Worm (Caenorhabditis elegans) whole organism, L1 larva: ENCODE data around the gene B0507.7.
A peak's percentile ranks its signal among the peaks of the same experiment; 100 is the strongest.

Source experiments
- C04F5.9 ChIP-seq: sonication (generic microtip); optimal IDR thresholded peaks from 2 replicates; lab custom pipeline; 2016; ENCODE audit warnings: missing genetic modification characterization, missing compliant biosample characterization
- C16A3.4 ChIP-seq: fragments of 150-350 bp; optimal IDR thresholded peaks from 2 replicates; lab custom pipeline; 2014; ENCODE audit warnings: missing biosample characterization, missing genetic modification characterization
- Y116A8C.19 ChIP-seq: sonication (generic microtip); optimal IDR thresholded peaks from 2 replicates; lab custom pipeline; 2016; ENCODE audit warnings: missing compliant biosample characterization, missing genetic modification characterization, borderline replicate concordance
- aly-2 ChIP-seq: fragments of 150-350 bp; optimal IDR thresholded peaks from 2 replicates; lab custom pipeline; 2014; ENCODE audit warnings: missing biosample characterization, missing genetic modification characterization
- ama-1 ChIP-seq: fragments of 150-350 bp; optimal IDR thresholded peaks from 2 replicates; lab custom pipeline; 2014
- ceh-8 ChIP-seq: fragments of 200-800 bp; sonication (Bioruptor generic); optimal IDR thresholded peaks from 2 replicates; lab custom pipeline; 2018; ENCODE audit warnings: mild to moderate bottlenecking, missing genetic modification characterization, moderate library complexity, missing compliant biosample characterization
- ceh-82 ChIP-seq, 3 experiments: fragments of 150-350 bp in 1 of 3; sonication (generic microtip) in 2 of 3; optimal IDR thresholded peaks; 2 replicates each; lab custom pipeline; 2014 to 2017; ENCODE audit warnings: missing biosample characterization in 3 of 3, missing genetic modification characterization in 3 of 3
- dpl-1 ChIP-seq, 3 experiments: fragments of 150-350 bp in 2 of 3; sonication (generic microtip) in 1 of 3; optimal IDR thresholded peaks; 2 replicates each; lab custom pipeline; 2014 to 2017; ENCODE audit warnings: missing biosample characterization in 3 of 3, missing genetic modification characterization in 3 of 3, missing genetic modification reagents in 3 of 3
- dsc-1 ChIP-seq: sonication (generic microtip); optimal IDR thresholded peaks from 2 replicates; lab custom pipeline; 2016; ENCODE audit warnings: mild to moderate bottlenecking, missing genetic modification characterization, missing compliant biosample characterization
- efl-1 ChIP-seq, 4 experiments: fragments of 150-350 bp; optimal IDR thresholded peaks in 3 of 4; peaks in 1 of 4; 1 replicate in 1 of 4; 2 replicates in 3 of 4; lab custom pipeline; 2014; ENCODE audit warnings: missing biosample characterization in 2 of 4, missing genetic modification characterization in 2 of 4, missing genetic modification reagents in 2 of 4
- efl-3 ChIP-seq: fragments of 200-800 bp; sonication (Bioruptor generic); optimal IDR thresholded peaks from 2 replicates; lab custom pipeline; 2018; ENCODE audit warnings: mild to moderate bottlenecking, missing genetic modification characterization, missing compliant biosample characterization
- elt-2 ChIP-seq: sonication (generic microtip); optimal IDR thresholded peaks from 2 replicates; lab custom pipeline; 2016; ENCODE audit warnings: missing genetic modification characterization, mild to moderate bottlenecking, inconsistent platforms, missing compliant biosample characterization, missing genetic modification reagents
- elt-3 ChIP-seq, 6 experiments: fragments of 150-350 bp in 1 of 6; sonication (generic microtip); optimal IDR thresholded peaks; 2 replicates each; lab custom pipeline; 2017 to 2018; ENCODE audit warnings: missing biosample characterization in 6 of 6, missing genetic modification characterization in 6 of 6, inconsistent platforms in 1 of 6
- grh-1 ChIP-seq: fragments of 200-800 bp; sonication (Bioruptor generic); IDR thresholded peaks from 2 replicates; pipeline ENCODE4 v1.3.6; 2022; ENCODE audit warnings: missing genetic modification reagents, missing genetic modification characterization, missing compliant biosample characterization
- irx-1 ChIP-seq: sonication (generic microtip); optimal IDR thresholded peaks from 2 replicates; lab custom pipeline; 2016; ENCODE audit warnings: missing genetic modification characterization, missing compliant biosample characterization
- lin-14 ChIP-seq: fragments of 200-800 bp; sonication (Bioruptor generic); optimal IDR thresholded peaks from 2 replicates; lab custom pipeline; 2018; ENCODE audit warnings: mild to moderate bottlenecking, missing genetic modification characterization, moderate library complexity, missing compliant biosample characterization
- lin-15B ChIP-seq: fragments of 150-350 bp; sonication (generic microtip); optimal IDR thresholded peaks from 3 replicates; lab custom pipeline; 2014; ENCODE audit warnings: missing biosample characterization, missing genetic modification characterization
- lin-39 ChIP-seq: fragments of 150-350 bp; optimal IDR thresholded peaks from 2 replicates; lab custom pipeline; 2014; ENCODE audit warnings: missing biosample characterization, missing genetic modification reagents, missing genetic modification characterization
- lir-3 ChIP-seq: sonication (generic microtip); optimal IDR thresholded peaks from 2 replicates; lab custom pipeline; 2016; ENCODE audit warnings: mild to moderate bottlenecking, missing genetic modification characterization, moderate library complexity, missing compliant biosample characterization; ENCODE audit not compliant: poor library complexity
- lsy-2 ChIP-seq, 2 experiments: fragments of 150-350 bp; optimal IDR thresholded peaks; 2 replicates each; lab custom pipeline; 2014; ENCODE audit warnings: missing biosample characterization in 2 of 2, missing genetic modification characterization in 2 of 2
- mab-9 ChIP-seq: fragments of 200-800 bp; sonication (Bioruptor generic); IDR thresholded peaks from 2 replicates; pipeline ENCODE4 v1.3.6; 2022; ENCODE audit warnings: missing genetic modification reagents, missing genetic modification characterization, missing compliant biosample characterization
- mef-2 ChIP-seq: fragments of 150-350 bp; optimal IDR thresholded peaks from 2 replicates; lab custom pipeline; 2014; ENCODE audit warnings: missing biosample characterization, missing genetic modification characterization
- mep-1 ChIP-seq: fragments of 150-350 bp; optimal IDR thresholded peaks from 2 replicates; lab custom pipeline; 2014; ENCODE audit warnings: missing biosample characterization, missing genetic modification characterization
- nhr-11 ChIP-seq: fragments of 150-350 bp; optimal IDR thresholded peaks from 2 replicates; lab custom pipeline; 2014; ENCODE audit warnings: missing biosample characterization, missing genetic modification characterization
- nhr-20 ChIP-seq: sonication (generic microtip); optimal IDR thresholded peaks from 2 replicates; lab custom pipeline; 2016; ENCODE audit warnings: mild to moderate bottlenecking, missing genetic modification characterization, missing compliant biosample characterization
- nhr-237 ChIP-seq: fragments of 150-350 bp; optimal IDR thresholded peaks from 2 replicates; lab custom pipeline; 2014; ENCODE audit warnings: missing biosample characterization, missing genetic modification characterization
- nhr-77 ChIP-seq: fragments of 150-350 bp; optimal IDR thresholded peaks from 2 replicates; lab custom pipeline; 2014; ENCODE audit warnings: missing biosample characterization, missing genetic modification characterization
- pqm-1 ChIP-seq: sonication (generic microtip); optimal IDR thresholded peaks from 3 replicates; lab custom pipeline; 2017; ENCODE audit warnings: missing biosample characterization, missing genetic modification characterization
- skn-1 ChIP-seq: fragments of 150-350 bp; optimal IDR thresholded peaks from 2 replicates; lab custom pipeline; 2014; ENCODE audit warnings: missing biosample characterization, missing genetic modification characterization
- snpc-4 ChIP-seq: fragments of 150-350 bp; optimal IDR thresholded peaks from 2 replicates; lab custom pipeline; 2014; ENCODE audit warnings: missing biosample characterization, missing genetic modification characterization
- swsn-7 ChIP-seq: sonication (generic microtip); optimal IDR thresholded peaks from 2 replicates; lab custom pipeline; 2016; ENCODE audit warnings: missing genetic modification characterization, missing compliant biosample characterization
- unc-62 ChIP-seq: fragments of 150-350 bp; optimal IDR thresholded peaks from 2 replicates; lab custom pipeline; 2014; ENCODE audit warnings: missing biosample characterization, missing genetic modification reagents, missing genetic modification characterization
- vab-15 ChIP-seq: sonication (generic microtip); optimal IDR thresholded peaks from 2 replicates; lab custom pipeline; 2017; ENCODE audit warnings: missing genotype, mild to moderate bottlenecking, missing genetic modification characterization, missing compliant biosample characterization
- ztf-11 ChIP-seq, 2 experiments: sonication (generic microtip); optimal IDR thresholded peaks; 2 replicates each; lab custom pipeline; 2016 to 2017; ENCODE audit warnings: missing genetic modification characterization in 2 of 2, missing biosample characterization in 1 of 2, missing compliant biosample characterization in 1 of 2

B0507.7 gene

DNA sequence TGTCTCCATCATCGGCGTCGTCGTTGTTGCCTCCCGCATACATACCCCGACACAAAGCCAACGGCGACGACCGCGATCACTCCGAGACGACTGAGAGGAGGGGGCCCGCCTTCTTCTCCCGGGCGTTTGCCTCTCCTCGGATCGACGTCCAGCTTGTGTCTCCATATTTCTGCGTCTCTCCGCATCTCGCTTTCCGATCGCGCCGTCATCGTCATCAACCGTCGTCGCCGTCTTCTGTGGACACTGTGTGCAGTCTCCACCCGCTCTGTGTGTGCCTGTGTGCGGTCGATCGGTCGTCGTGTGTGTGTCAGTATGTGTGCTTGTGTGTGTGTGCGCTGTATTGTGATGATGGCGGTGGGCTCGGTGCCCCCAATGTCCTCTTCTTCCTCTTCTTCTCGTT lies 27.0 kb upstream of the B0507.7 start (continued):
- TF ChIP-seq nhr-20 (tag; lab: Kevin White, UChicago) (no peak), nhr-11 (tag; lab: Kevin White, UChicago) (no peak), C04F5.9 (tag; lab: Kevin White, UChicago) (no peak)

DNA sequence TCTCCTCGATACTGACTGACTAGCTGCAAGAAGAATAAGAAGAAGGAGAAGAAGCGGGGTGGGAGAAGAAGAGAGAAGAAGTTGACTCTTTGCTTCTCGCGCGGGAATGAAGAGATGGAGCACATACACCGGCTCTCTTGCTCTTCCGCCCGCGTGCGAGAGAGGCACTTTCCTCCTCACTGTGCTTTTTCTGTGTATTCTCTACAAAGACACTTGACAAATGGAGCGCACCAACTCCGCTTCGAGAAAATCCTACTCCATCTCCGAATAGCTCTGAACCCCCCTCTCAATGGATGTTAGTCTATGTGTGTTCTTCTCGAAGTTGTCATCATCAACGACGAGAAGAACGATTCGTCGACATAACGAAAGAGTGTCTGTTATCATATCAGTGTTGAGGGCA lies 26.0 kb upstream of the B0507.7 start:
- TF ChIP-seq efl-3 (GFP tag; lab: Kevin White, UChicago) (no peak), nhr-77 (peak; percentile 4)

DNA sequence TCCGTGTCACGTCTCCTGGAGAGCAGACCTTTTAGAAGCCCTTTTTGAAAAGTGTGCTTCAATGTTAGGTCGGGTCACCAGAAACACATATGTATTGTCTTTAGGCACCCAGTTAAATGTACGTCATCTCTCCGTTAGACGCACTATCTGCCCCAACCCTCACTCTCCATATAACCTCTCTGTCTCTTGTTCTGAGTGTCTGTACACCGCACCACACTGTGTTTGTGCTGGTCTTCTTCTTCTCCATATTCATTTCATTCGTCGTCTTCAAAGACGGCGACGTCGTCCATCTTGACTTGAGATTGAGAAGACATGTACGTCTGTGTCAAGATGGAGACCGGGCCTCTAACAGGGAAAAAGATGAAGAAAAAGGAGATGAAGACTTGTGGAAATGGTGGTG lies 23.6 kb upstream of the B0507.7 start:
- peak; percentile 13 for TF ChIP-seq lin-14 (GFP tag; lab: Kevin White, UChicago)
- TF ChIP-seq nhr-20 (tag; lab: Kevin White, UChicago), result peak; percentile 1
- TF ChIP-seq grh-1 (GFP tag; lab: Robert Waterston, UW), result no peak
- TF ChIP-seq mep-1 (tag; lab: Kevin White, UChicago), result peak; percentile 39
- TF ChIP-seq, all 84 proteins: peak for 3

DNA sequence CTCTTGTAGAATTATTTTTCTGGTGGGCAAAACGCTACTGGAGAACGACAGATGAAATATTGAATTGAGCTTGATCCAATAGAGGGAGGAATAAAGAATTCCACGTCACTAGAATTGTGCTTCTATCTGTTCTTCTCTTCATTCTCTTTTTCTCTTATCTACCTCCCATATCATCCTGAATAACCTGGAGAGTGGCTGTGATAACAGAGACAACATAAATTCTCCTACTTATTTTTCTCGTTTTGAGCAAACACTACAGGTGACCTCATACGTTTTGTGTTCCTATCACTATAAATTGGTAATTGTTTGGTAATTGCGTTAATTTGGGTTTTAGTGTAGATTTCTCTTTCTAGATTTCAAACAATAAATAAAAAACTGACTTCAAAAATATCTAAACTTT lies 22.6 kb upstream of the B0507.7 start:
- TF ChIP-seq irx-1 (tag; lab: Kevin White, UChicago) (no peak), lsy-2 (tag; optimal IDR thresholded peaks at IDR 0.05; lab: Kevin White, UChicago) (no peak), pqm-1 (peak; percentile 63), ztf-11 (tag; optimal IDR thresholded peaks at IDR 0.05; lab: Kevin White, UChicago) (no peak), lin-14 (GFP tag; lab: Kevin White, UChicago) (peak; percentile 2), snpc-4 (tag; lab: Kevin White, UChicago) (no peak), C04F5.9 (tag; lab: Kevin White, UChicago) (no peak), ama-1 (lab: Kevin White, UChicago) (no peak), elt-2 (peak; percentile 17), Y116A8C.19 (tag; lab: Kevin White, UChicago) (no peak), lin-39 (tag; lab: Kevin White, UChicago) (no peak), aly-2 (tag; lab: Kevin White, UChicago) (no peak), skn-1 (tag; lab: Kevin White, UChicago) (no peak), vab-15 (tag; lab: Kevin White, UChicago) (no peak), efl-1 (optimal IDR thresholded peaks at IDR 0.05; lab: Kevin White, UChicago) (no peak), efl-1 (GFP tag; optimal IDR thresholded peaks at IDR 0.05 in 1 of 2; lab: Kevin White, UChicago) (peak in 1 of 2 experiments; percentile 34)
- TF ChIP-seq, all 84 proteins: peak for 4

DNA sequence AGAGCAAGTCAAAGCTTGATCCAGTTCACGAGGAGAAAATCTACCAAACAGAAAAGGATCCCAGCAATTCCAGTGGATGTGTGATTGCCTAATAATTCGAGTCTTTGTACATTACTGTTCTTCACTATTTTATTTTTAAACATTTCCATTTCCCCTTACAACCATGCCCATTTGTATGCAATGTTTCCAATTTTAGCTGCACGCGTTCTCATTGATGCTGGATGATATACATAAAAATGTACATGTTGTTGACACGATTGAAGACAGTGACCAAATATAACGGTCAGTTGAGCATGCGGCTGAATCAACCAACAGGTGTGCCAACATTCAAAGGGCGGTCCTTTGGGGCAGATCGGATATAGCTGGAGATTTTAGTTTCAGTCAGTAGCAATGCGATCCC lies 17.8 kb upstream of the B0507.7 start, which contains the start of gene B0507.1:
Gene B0507.1, plus strand, starts transcription at position 301 of the 400 bp plus-strand sequence.
- TF ChIP-seq ceh-82 (tag; optimal IDR thresholded peaks at IDR 0.05; lab: Kevin White, UChicago) (no peak), nhr-237 (tag; lab: Kevin White, UChicago) (no peak), dsc-1 (tag; lab: Kevin White, UChicago) (no peak), dpl-1 (GFP tag; optimal IDR thresholded peaks at IDR 0.05; lab: Kevin White, UChicago) (no peak), nhr-77 (no peak), lsy-2 (tag; optimal IDR thresholded peaks at IDR 0.05; lab: Kevin White, UChicago) (no peak), C16A3.4 (no peak), elt-3 (tag; optimal IDR thresholded peaks at IDR 0.05; lab: Kevin White, UChicago) (no peak), Y116A8C.19 (tag; lab: Kevin White, UChicago) (no peak), ceh-8 (GFP tag; lab: Kevin White, UChicago) (no peak), swsn-7 (tag; lab: Kevin White, UChicago) (no peak), ama-1 (lab: Kevin White, UChicago) (no peak), unc-62 (GFP tag; lab: Kevin White, UChicago) (no peak), nhr-20 (tag; lab: Kevin White, UChicago) (no peak), mab-9 (GFP tag; lab: Robert Waterston, UW) (no peak), mef-2 (no peak), lir-3 (no peak), mep-1 (tag; lab: Kevin White, UChicago) (no peak), lin-15B (tag; lab: Kevin White, UChicago) (no peak)
